Worm (Caenorhabditis elegans) whole organism, early embryonic: ENCODE measurements around the gene ges-1.

ENCODE experiments used
- aly-1 ChIP-seq: sonication (generic microtip); optimal IDR thresholded peaks from 2 replicates; lab custom pipeline; 2016; ENCODE audit warnings: missing genetic modification characterization, missing compliant biosample characterization
- ama-1 ChIP-seq: fragments of 150-350 bp; optimal IDR thresholded peaks from 2 replicates; lab custom pipeline; 2014
- flt-1 ChIP-seq: fragments of 200-800 bp; sonication (Bioruptor generic); IDR thresholded peaks from 2 replicates; pipeline ENCODE4 v1.3.6; 2022; ENCODE audit warnings: missing genetic modification characterization, missing compliant biosample characterization
- hmg-4 ChIP-seq: fragments of 200-800 bp; sonication (Bioruptor generic); optimal IDR thresholded peaks from 2 replicates; lab custom pipeline; 2018; ENCODE audit warnings: mild to moderate bottlenecking, missing genetic modification characterization, missing compliant biosample characterization

DNA sequence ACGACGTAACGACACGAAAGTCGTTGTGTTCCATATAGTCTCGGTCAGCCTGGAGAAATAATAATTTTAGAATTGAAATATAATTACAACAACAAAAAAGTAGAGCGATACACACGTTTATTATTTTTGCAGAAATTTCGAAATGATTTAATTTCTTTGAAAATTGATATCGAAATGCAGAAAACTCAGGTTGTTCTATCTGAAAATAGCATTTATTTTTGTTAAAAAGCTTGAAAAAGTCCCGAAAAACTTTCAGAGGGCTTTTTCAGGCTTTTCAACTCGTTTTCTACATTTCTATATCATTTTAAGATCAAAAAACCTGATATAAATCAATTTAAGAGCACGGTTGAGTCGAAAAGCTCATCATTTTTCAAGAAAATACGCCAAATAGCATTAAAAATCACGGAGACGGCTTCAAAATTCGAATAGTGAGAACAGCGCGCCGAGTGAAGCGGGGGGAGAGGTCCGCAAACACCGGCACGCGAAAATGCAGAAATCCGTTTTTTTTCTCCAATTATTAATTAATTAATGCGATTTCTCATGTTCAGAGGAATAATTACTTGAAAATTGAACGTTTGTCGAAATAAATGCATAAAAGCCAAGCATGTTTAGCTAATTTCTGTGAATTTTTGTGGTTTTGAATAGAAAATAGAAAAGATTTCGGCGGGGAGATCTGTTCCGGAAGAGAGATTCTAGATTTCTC lies 48.6 kb downstream of the ges-1 start, which contains the start of gene rga-4:
- TF ChIP-seq hmg-4 (GFP tag; lab: Kevin White, UChicago) (no peak), ama-1 (lab: Kevin White, UChicago) (no peak), aly-1 (tag; lab: Kevin White, UChicago) (no peak), flt-1 (no peak)
